Fruit fly (Drosophila melanogaster) whole organism, embryonic: ENCODE results near the gene His3.3B.

Experiments
- ATbp ChIP-seq: fragments of 200-800 bp; sonication (Bioruptor generic); optimal IDR thresholded peaks from 2 replicates; lab custom pipeline; 2017; ENCODE audit warnings: missing biosample characterization, mild to moderate bottlenecking, missing genetic modification characterization, missing genetic modification reagents
- Ada2b ChIP-seq: fragments of 200-800 bp; sonication (Bioruptor generic); IDR thresholded peaks from 2 replicates; pipeline ENCODE4 v1.3.6; 2022; ENCODE audit warnings: missing biosample characterization, missing genetic modification characterization
- Adf1 ChIP-seq: fragments of 200-800 bp; sonication (Bioruptor generic); IDR thresholded peaks from 2 replicates; pipeline ENCODE4 v1.3.6; 2022; ENCODE audit warnings: missing biosample characterization, missing genetic modification characterization
- Atf3 ChIP-seq: fragments of 200-800 bp; sonication (Bioruptor generic); optimal IDR thresholded peaks from 3 replicates; lab custom pipeline; 2016; ENCODE audit warnings: missing biosample characterization, missing genetic modification characterization
- BtbVII ChIP-seq: fragments of 200-800 bp; sonication (Bioruptor generic); optimal IDR thresholded peaks from 3 replicates; lab custom pipeline; 2017; ENCODE audit warnings: missing biosample characterization, mild to moderate bottlenecking, missing genetic modification characterization
- C15 ChIP-seq: fragments of 200-800 bp; sonication (Bioruptor generic); IDR thresholded peaks from 3 replicates; pipeline ENCODE4 v1.3.6; 2022; ENCODE audit warnings: missing biosample characterization, missing genetic modification characterization
- CG10267 ChIP-seq: fragments of 200-800 bp; sonication (Bioruptor generic); optimal IDR thresholded peaks from 2 replicates; lab custom pipeline; 2018; ENCODE audit warnings: missing biosample characterization, mild to moderate bottlenecking, missing genetic modification characterization, moderate library complexity
- CG11398 ChIP-seq: fragments of 200-800 bp; sonication (Bioruptor generic); optimal IDR thresholded peaks from 2 replicates; lab custom pipeline; 2016; ENCODE audit warnings: missing biosample characterization, missing genetic modification characterization
- CG12219 ChIP-seq: fragments of 200-800 bp; sonication (Bioruptor generic); optimal IDR thresholded peaks from 3 replicates; lab custom pipeline; 2018; ENCODE audit warnings: missing biosample characterization, mild to moderate bottlenecking, missing genetic modification characterization
- CG12769 ChIP-seq: fragments of 200-800 bp; sonication (Bioruptor generic); optimal IDR thresholded peaks from 2 replicates; lab custom pipeline; 2019; ENCODE audit warnings: missing biosample characterization, mild to moderate bottlenecking, missing genetic modification characterization, moderate library complexity
- CG13296 ChIP-seq: fragments of 200-800 bp; sonication (Bioruptor generic); optimal IDR thresholded peaks from 3 replicates; lab custom pipeline; 2018; ENCODE audit warnings: missing biosample characterization, mild to moderate bottlenecking, missing genetic modification characterization
- CG14441 ChIP-seq: fragments of 200-800 bp; sonication (Bioruptor generic); IDR thresholded peaks from 2 replicates; pipeline ENCODE4 v1.3.6; 2022; ENCODE audit warnings: missing biosample characterization, missing genetic modification characterization
- CG15514 ChIP-seq: fragments of 200-800 bp; sonication (Bioruptor generic); optimal IDR thresholded peaks from 3 replicates; lab custom pipeline; 2017; ENCODE audit warnings: missing biosample characterization, missing genetic modification characterization, mild to moderate bottlenecking, moderate library complexity, missing genetic modification reagents
- CG1603 ChIP-seq: fragments of 200-800 bp; sonication (Bioruptor generic); optimal IDR thresholded peaks from 2 replicates; lab custom pipeline; 2019; ENCODE audit warnings: missing biosample characterization, mild to moderate bottlenecking, missing genetic modification characterization, moderate library complexity
- CG16813 ChIP-seq: fragments of 200-800 bp; sonication (Bioruptor generic); IDR thresholded peaks from 3 replicates; pipeline ENCODE4 v1.3.6; 2022; ENCODE audit warnings: missing biosample characterization, missing genetic modification characterization; ENCODE audit not compliant: partially characterized antibody
- CG17802 ChIP-seq: fragments of 200-800 bp; sonication (Bioruptor generic); optimal IDR thresholded peaks from 2 replicates; lab custom pipeline; 2018; ENCODE audit warnings: missing biosample characterization, mild to moderate bottlenecking, missing genetic modification characterization, moderate library complexity
- CG18764 ChIP-seq: fragments of 200-800 bp; sonication (Bioruptor generic); optimal IDR thresholded peaks from 3 replicates; lab custom pipeline; 2016; ENCODE audit warnings: missing biosample characterization, missing genetic modification characterization
- CG31388 ChIP-seq: fragments of 200-800 bp; sonication (Bioruptor generic); optimal IDR thresholded peaks from 2 replicates; lab custom pipeline; 2016; ENCODE audit warnings: missing biosample characterization, missing genetic modification characterization
- CG31441 ChIP-seq: fragments of 200-800 bp; sonication (Bioruptor generic); IDR thresholded peaks from 2 replicates; pipeline ENCODE4 v1.3.6; 2022; ENCODE audit warnings: missing biosample characterization, missing genetic modification characterization
- CG3995 ChIP-seq: fragments of 200-800 bp; sonication (Bioruptor generic); optimal IDR thresholded peaks from 3 replicates; lab custom pipeline; 2016; ENCODE audit warnings: missing biosample characterization, missing genetic modification characterization
- CG42726 ChIP-seq: fragments of 200-800 bp; sonication (Bioruptor generic); IDR thresholded peaks from 2 replicates; pipeline ENCODE4 v1.3.6; 2022; ENCODE audit warnings: missing biosample characterization, missing genetic modification characterization; ENCODE audit not compliant: partially characterized antibody
- CG4282 ChIP-seq: fragments of 200-800 bp; sonication (Bioruptor generic); optimal IDR thresholded peaks from 2 replicates; lab custom pipeline; 2016; ENCODE audit warnings: missing biosample characterization, missing genetic modification characterization
- CG4360 ChIP-seq: fragments of 200-800 bp; sonication (Bioruptor generic); IDR thresholded peaks from 2 replicates; pipeline ENCODE4 v1.3.6; 2022; ENCODE audit warnings: missing biosample characterization, missing genetic modification characterization
- CG6689 ChIP-seq: fragments of 200-800 bp; sonication (Bioruptor generic); IDR thresholded peaks from 2 replicates; pipeline ENCODE4 v1.3.6; 2022; ENCODE audit warnings: missing biosample characterization, missing genetic modification characterization
- CG8290 ChIP-seq, 3 experiments: fragments of 200-800 bp; sonication (Bioruptor generic); optimal IDR thresholded peaks; 2 replicates each; lab custom pipeline; 2016 to 2019; ENCODE audit warnings: missing biosample characterization in 3 of 3, missing genetic modification characterization in 3 of 3, mild to moderate bottlenecking in 2 of 3, moderate library complexity in 1 of 3
- CG8944 ChIP-seq: fragments of 200-800 bp; sonication (Bioruptor generic); optimal IDR thresholded peaks from 3 replicates; lab custom pipeline; 2016; ENCODE audit warnings: missing biosample characterization, missing genetic modification characterization
- CG9609 ChIP-seq: fragments of 200-800 bp; sonication (Bioruptor generic); optimal IDR thresholded peaks from 3 replicates; lab custom pipeline; 2016; ENCODE audit warnings: missing biosample characterization, missing genetic modification characterization
- CG9797 ChIP-seq: fragments of 200-800 bp; sonication (Bioruptor generic); optimal IDR thresholded peaks from 3 replicates; lab custom pipeline; 2018; ENCODE audit warnings: missing biosample characterization, mild to moderate bottlenecking, missing genetic modification characterization
- CG9932 ChIP-seq: fragments of 200-800 bp; sonication (Bioruptor generic); IDR thresholded peaks from 2 replicates; pipeline ENCODE4 v1.3.6; 2022; ENCODE audit warnings: missing biosample characterization, missing genetic modification characterization
- D ChIP-seq, 2 experiments: fragments of 200-800 bp in 1 of 2; fragments of >200 bp in 1 of 2; sonication (Bioruptor generic) in 1 of 2; optimal IDR thresholded peaks; 2 replicates in 1 of 2; 3 replicates in 1 of 2; lab custom pipeline; 2017; ENCODE audit warnings: mild to moderate bottlenecking in 1 of 2, missing biosample characterization in 1 of 2, missing genetic modification characterization in 1 of 2, missing genetic modification reagents in 1 of 2
- Fer2 ChIP-seq: fragments of 200-800 bp; sonication (Bioruptor generic); optimal IDR thresholded peaks from 2 replicates; lab custom pipeline; 2018; ENCODE audit warnings: missing biosample characterization, mild to moderate bottlenecking, missing genetic modification characterization, moderate library complexity
- Hey ChIP-seq: fragments of 200-800 bp; sonication (Bioruptor generic); optimal IDR thresholded peaks from 3 replicates; lab custom pipeline; 2018; ENCODE audit warnings: missing biosample characterization, mild to moderate bottlenecking, missing genetic modification characterization
- Hr39 ChIP-seq: fragments of >200 bp; optimal IDR thresholded peaks from 2 replicates; lab custom pipeline; 2017
- Hsf ChIP-seq: fragments of 200-800 bp; sonication (Bioruptor generic); optimal IDR thresholded peaks from 3 replicates; lab custom pipeline; 2016; ENCODE audit warnings: missing biosample characterization, missing genetic modification characterization
- Kr ChIP-seq: fragments of 200-800 bp; sonication (Bioruptor generic); optimal IDR thresholded peaks from 2 replicates; lab custom pipeline; 2017; ENCODE audit warnings: missing biosample characterization, mild to moderate bottlenecking, missing genetic modification characterization
- MTF-1 ChIP-seq: fragments of 200-800 bp; sonication (Bioruptor generic); optimal IDR thresholded peaks from 2 replicates; lab custom pipeline; 2018; ENCODE audit warnings: missing biosample characterization, mild to moderate bottlenecking, missing genetic modification characterization, borderline replicate concordance
- Nf-YC ChIP-seq: fragments of 200-800 bp; optimal IDR thresholded peaks from 3 replicates; lab custom pipeline; 2019; ENCODE audit warnings: missing biosample characterization, mild to moderate bottlenecking, missing genetic modification characterization, moderate library complexity
- Spps ChIP-seq: fragments of 200-800 bp; sonication (Bioruptor generic); optimal IDR thresholded peaks from 2 replicates; lab custom pipeline; 2018; ENCODE audit warnings: missing biosample characterization, mild to moderate bottlenecking, missing genetic modification characterization
- caup ChIP-seq: fragments of 200-800 bp; sonication (Bioruptor generic); optimal IDR thresholded peaks from 3 replicates; lab custom pipeline; 2017; ENCODE audit warnings: missing biosample characterization, mild to moderate bottlenecking, missing genetic modification characterization, moderate library complexity; ENCODE audit not compliant: severe bottlenecking
- gce ChIP-seq: fragments of 200-800 bp; sonication (Bioruptor generic); IDR thresholded peaks from 3 replicates; pipeline ENCODE4 v1.3.6; 2022; ENCODE audit warnings: missing biosample characterization, missing genetic modification characterization
- gsb ChIP-seq: fragments of 200-800 bp; sonication (Bioruptor generic); IDR thresholded peaks from 2 replicates; pipeline ENCODE4 v1.3.6; 2022; ENCODE audit warnings: missing biosample characterization, missing genetic modification characterization
- kah ChIP-seq: fragments of 200-800 bp; sonication (Bioruptor generic); optimal IDR thresholded peaks from 2 replicates; lab custom pipeline; 2018; ENCODE audit warnings: missing biosample characterization, mild to moderate bottlenecking, missing genetic modification characterization
- mam ChIP-seq: fragments of 200-800 bp; sonication (Bioruptor generic); optimal IDR thresholded peaks from 3 replicates; lab custom pipeline; 2016; ENCODE audit warnings: missing biosample characterization, missing genetic modification characterization
- ro ChIP-seq: fragments of 200-800 bp; sonication (Bioruptor generic); IDR thresholded peaks from 2 replicates; pipeline ENCODE4 v1.3.6; 2022; ENCODE audit warnings: missing biosample characterization, missing genetic modification characterization
- salm ChIP-seq: fragments of 200-800 bp; sonication (Bioruptor generic); optimal IDR thresholded peaks from 2 replicates; lab custom pipeline; 2018; ENCODE audit warnings: missing biosample characterization, mild to moderate bottlenecking, missing genetic modification characterization
- sima ChIP-seq: fragments of 200-800 bp; sonication (Bioruptor generic); optimal IDR thresholded peaks from 2 replicates; lab custom pipeline; 2016; ENCODE audit warnings: missing biosample characterization, missing genetic modification characterization
- tgo ChIP-seq: fragments of 200-800 bp; sonication (Bioruptor generic); IDR thresholded peaks from 3 replicates; pipeline ENCODE4 v1.3.6; 2022; ENCODE audit warnings: missing biosample characterization, missing genetic modification characterization
- yki ChIP-seq: fragments of >200 bp; optimal IDR thresholded peaks from 3 replicates; lab custom pipeline; 2018
- zfh1 ChIP-seq: fragments of 200-800 bp; sonication (Bioruptor generic); IDR thresholded peaks from 3 replicates; pipeline ENCODE4 v1.3.6; 2022; ENCODE audit warnings: missing biosample characterization, missing genetic modification characterization

The His3.3B gene

DNA sequence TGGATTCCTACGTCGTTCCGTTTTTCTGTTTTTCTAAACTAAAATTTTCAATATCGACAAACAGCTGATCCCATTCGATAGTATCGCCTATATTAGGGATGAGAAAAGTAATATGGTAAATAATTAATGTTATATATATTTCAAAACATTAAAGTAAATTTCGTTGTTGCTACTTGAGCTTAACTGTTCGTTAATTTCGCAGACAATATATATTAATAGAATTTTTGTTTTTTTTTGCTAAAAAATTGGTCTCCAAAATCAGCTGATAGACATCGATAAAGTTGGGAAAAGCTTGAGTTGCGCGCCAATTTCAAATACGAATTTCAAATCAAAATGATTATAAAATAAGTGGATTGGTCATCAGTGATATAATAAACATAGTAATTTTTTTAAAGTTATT lies 39.9 kb upstream of the His3.3B start, which contains the start of gene CG12118 (continued):
- TF ChIP-seq Fer2 (tag; lab: Kevin White, UChicago) (peak; percentile 55), CG11398 (GFP tag; lab: Kevin White, UChicago) (no peak), gsb (GFP tag; lab: Robert Waterston, UW) (peak; percentile 33; the same call in 1 of the 2 replicates), CG12769 (tag; lab: Kevin White, UChicago) (no peak), Kr (GFP tag; lab: Kevin White, UChicago) (no peak), ATbp (peak; percentile 30), CG3995 (GFP tag; lab: Kevin White, UChicago) (peak; percentile 21), Hr39 (lab: Kevin White, UChicago) (no peak), gce (GFP tag; lab: Robert Waterston, UW) (no peak), Hey (tag; lab: Kevin White, UChicago) (no peak), CG10267 (tag; lab: Kevin White, UChicago) (peak; percentile 81), CG9797 (GFP tag; lab: Kevin White, UChicago) (peak; percentile 2), Atf3 (GFP tag; lab: Kevin White, UChicago) (no peak), Spps (tag; lab: Kevin White, UChicago) (peak; percentile 67), sima (GFP tag; lab: Kevin White, UChicago) (no peak), D (optimal IDR thresholded peaks at IDR 0.05; lab: Kevin White, UChicago) (no peak), D (GFP tag; optimal IDR thresholded peaks at IDR 0.05; lab: Kevin White, UChicago) (peak; percentile 45), Nf-YC (tag; lab: Kevin White, UChicago) (peak; percentile 51), Ada2b (GFP tag; lab: Robert Waterston, UW) (peak; percentile 75), CG8944 (peak; percentile 29), CG4360 (GFP tag; lab: Robert Waterston, UW) (no peak), C15 (GFP tag; lab: Robert Waterston, UW) (peak; percentile 61; the same call in 1 of the 3 replicates), CG15514 (peak; percentile 88), MTF-1 (GFP tag; lab: Kevin White, UChicago) (no peak), CG9932 (GFP tag; lab: Robert Waterston, UW) (peak; percentile 89), CG13296 (GFP tag; lab: Kevin White, UChicago) (peak; percentile 71), ro (GFP tag; lab: Robert Waterston, UW) (no peak), CG16813 (GFP tag; lab: Robert Waterston, UW) (peak; percentile 92)

DNA sequence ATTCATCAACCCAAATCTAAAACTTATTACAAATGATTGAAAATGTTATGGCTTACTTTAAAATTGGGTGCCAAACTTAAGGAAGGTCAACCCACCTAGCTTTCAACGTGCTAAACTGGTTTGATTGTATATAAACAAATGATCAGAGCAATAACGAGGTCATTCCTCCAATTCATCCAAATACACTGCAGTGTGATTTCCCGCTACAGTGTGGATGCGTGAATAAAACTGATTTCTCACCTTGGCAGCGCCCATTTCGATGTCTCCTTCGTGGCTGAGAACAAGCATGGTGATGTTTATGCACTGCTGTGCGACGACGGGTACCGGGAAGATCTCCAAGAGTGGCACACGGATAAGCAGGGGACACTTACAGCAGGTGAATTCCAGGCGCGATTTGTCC lies 38.8 kb upstream of the His3.3B start:
- TF ChIP-seq CG42726 (no peak), kah (GFP tag; lab: Kevin White, UChicago) (no peak), CG18764 (GFP tag; lab: Kevin White, UChicago) (no peak), salm (tag; lab: Kevin White, UChicago) (no peak), Adf1 (GFP tag; lab: Robert Waterston, UW) (no peak), CG6689 (no peak)

- TF ChIP-seq CG17802 (no peak), caup (GFP tag; lab: Kevin White, UChicago) (no peak), CG14441 (no peak; the same call in 1 of the 2 replicates), Ada2b (GFP tag; lab: Robert Waterston, UW) (0 out of 2 replicates have a peak, but pooled peaks have one; percentile 30), CG1603 (peak; percentile 67), CG31388 (GFP tag; lab: Kevin White, UChicago) (no peak), Hsf (peak; percentile 14), yki (lab: Kevin White, UChicago) (no peak), CG12219 (GFP tag; lab: Kevin White, UChicago) (peak; percentile 1), mam (GFP tag; lab: Kevin White, UChicago) (peak; percentile 59), zfh1 (GFP tag; lab: Robert Waterston, UW) (no peak), CG9609 (GFP tag; lab: Kevin White, UChicago) (peak; percentile 32), CG4282 (GFP tag; lab: Kevin White, UChicago) (no peak), ATbp (no peak), tgo (GFP tag; lab: Robert Waterston, UW) (peak; percentile 62; the same call in 2 of the 3 replicates), CG8290 (GFP tag; optimal IDR thresholded peaks at IDR 0.05; lab: Kevin White, UChicago) (no peak), CG8290 (tag; optimal IDR thresholded peaks at IDR 0.05; lab: Kevin White, UChicago) (peak in 1 of 2 experiments; percentile 72), BtbVII (GFP tag; lab: Kevin White, UChicago) (no peak), CG31441 (GFP tag; lab: Robert Waterston, UW) (peak; percentile 33; the same call in 1 of the 2 replicates)
Observed at dm6 chrX:9193604-9194003, 37.1 kb upstream of the His3.3B start, which contains the start of gene CG12106. CG12106 (plus strand) TSS chrX:9193898.
